Fruit fly (Drosophila melanogaster): ENCODE measurements around the gene CG43739.

The CG43739 gene

dm6 chr2L:20822025-20822371, 96.7 kb downstream of the CG43739 start (continued):
- TF ChIP-seq CG6854 (GFP tag; optimal IDR thresholded peaks at IDR 0.05): no peak
- TF ChIP-seq CG17359 (tag; optimal IDR thresholded peaks at IDR 0.05): no peak
- peak; percentile 87 for TF ChIP-seq CG31365 (tag; optimal IDR thresholded peaks at IDR 0.05)
- no peak for TF ChIP-seq Eip74EF (GFP tag; optimal IDR thresholded peaks at IDR 0.05)
- TF ChIP-seq CG2712 (tag; optimal IDR thresholded peaks at IDR 0.05): no peak
- TF ChIP-seq CG8089 (GFP tag; optimal IDR thresholded peaks at IDR 0.05): no peak
- no peak for TF ChIP-seq CG15073 (GFP tag; optimal IDR thresholded peaks at IDR 0.05)
- no peak for TF ChIP-seq br (optimal IDR thresholded peaks at IDR 0.05)
- peak; percentile 64 for TF ChIP-seq ewg (GFP tag; optimal IDR thresholded peaks at IDR 0.05)
- no peak for TF ChIP-seq lola (GFP tag; optimal IDR thresholded peaks at IDR 0.05)
- no peak for TF ChIP-seq CG3847 (GFP tag; IDR thresholded peaks at IDR 0.05)
- no peak for TF ChIP-seq Vsx1 (GFP tag; optimal IDR thresholded peaks at IDR 0.05)
- TF ChIP-seq ro (GFP tag; IDR thresholded peaks at IDR 0.05): no peak
- no peak for TF ChIP-seq ind (GFP tag; optimal IDR thresholded peaks at IDR 0.05)
- no peak for TF ChIP-seq trem (tag; optimal IDR thresholded peaks at IDR 0.05)
- no peak for TF ChIP-seq CG34422 (GFP tag; IDR thresholded peaks at IDR 0.05)
- TF ChIP-seq CG11723 (GFP tag; optimal IDR thresholded peaks at IDR 0.05): no peak
- TF ChIP-seq CG10654 (GFP tag; optimal IDR thresholded peaks at IDR 0.05): no peak
- TF ChIP-seq CG10147 (GFP tag; optimal IDR thresholded peaks at IDR 0.05): peak; percentile 28
- TF ChIP-seq org-1 (GFP tag; optimal IDR thresholded peaks at IDR 0.05): no peak
- TF ChIP-seq CG4820 (GFP tag; optimal IDR thresholded peaks at IDR 0.05): no peak
- TF ChIP-seq CG6175 (GFP tag; IDR thresholded peaks at IDR 0.05): 0 out of 3 replicates have a peak, but pooled peaks have one; percentile 68
- no peak for TF ChIP-seq lilli (GFP tag; optimal IDR thresholded peaks at IDR 0.05)
- no peak for TF ChIP-seq CG11560 (tag; IDR thresholded peaks at IDR 0.05)
- TF ChIP-seq CG2678 (tag; optimal IDR thresholded peaks at IDR 0.05): no peak
- peak; percentile 22 for TF ChIP-seq Deaf1 (tag; optimal IDR thresholded peaks at IDR 0.05)
- no peak for TF ChIP-seq gfzf (GFP tag; optimal IDR thresholded peaks at IDR 0.05)
- no peak for TF ChIP-seq Hr39 (optimal IDR thresholded peaks at IDR 0.05)
- TF ChIP-seq CG14860 (GFP tag; IDR thresholded peaks at IDR 0.05; ENCODE audit: partially characterized antibody): no peak
- no peak for TF ChIP-seq CG1529 (GFP tag; optimal IDR thresholded peaks at IDR 0.05)
- TF ChIP-seq Bdp1 (GFP tag; optimal IDR thresholded peaks at IDR 0.05): no peak
- no peak for TF ChIP-seq Max (GFP tag; optimal IDR thresholded peaks at IDR 0.05)
- TF ChIP-seq ftz-f1 (GFP tag; optimal IDR thresholded peaks at IDR 0.05): peak; percentile 6
- TF ChIP-seq sens (GFP tag): no peak
- TF ChIP-seq dati (GFP tag; IDR thresholded peaks at IDR 0.05): no peak
- TF ChIP-seq Six4 (GFP tag; optimal IDR thresholded peaks at IDR 0.05): no peak
- no peak for TF ChIP-seq h (optimal IDR thresholded peaks at IDR 0.05)
- TF ChIP-seq CG10979 (tag; optimal IDR thresholded peaks at IDR 0.05): no peak
- peak; percentile 39 for TF ChIP-seq rib (GFP tag; IDR thresholded peaks at IDR 0.05)
- no peak for TF ChIP-seq knrl (GFP tag; IDR thresholded peaks at IDR 0.05; ENCODE audit: partially characterized antibody)
- TF ChIP-seq CG32532 (GFP tag; IDR thresholded peaks at IDR 0.05): no peak
- TF ChIP-seq Dp (GFP tag; optimal IDR thresholded peaks at IDR 0.05): no peak
- no peak for TF ChIP-seq ems (GFP tag; optimal IDR thresholded peaks at IDR 0.05)
- TF ChIP-seq CG7839 (tag; optimal IDR thresholded peaks at IDR 0.05): no peak
- no peak for TF ChIP-seq NfI (GFP tag; optimal IDR thresholded peaks at IDR 0.05)
- no peak for TF ChIP-seq Oaz (GFP tag; IDR thresholded peaks at IDR 0.05)
- TF ChIP-seq caup (GFP tag; optimal IDR thresholded peaks at IDR 0.05; ENCODE audit: severe bottlenecking): no peak
- TF ChIP-seq CG18262 (tag; optimal IDR thresholded peaks at IDR 0.05): no peak
- no peak for TF ChIP-seq sens-2 (GFP tag; IDR thresholded peaks at IDR 0.05)
- TF ChIP-seq Ets65A (GFP tag): peak; percentile 13
- TF ChIP-seq CG32767 (GFP tag; IDR thresholded peaks at IDR 0.05): no peak
- no peak for TF ChIP-seq amos (GFP tag; IDR thresholded peaks at IDR 0.05; ENCODE audit: partially characterized antibody)
- TF ChIP-seq Nf-YA (GFP tag; IDR thresholded peaks at IDR 0.05): no peak
